Fruit fly (Drosophila melanogaster): ENCODE measurements around the gene Mkp.

Gene Mkp

dm6 chr3L:145998-146576 lies 38.3 kb downstream of the Mkp start, which contains the start of gene CG6845 (continued):
- TF ChIP-seq CG6254 (GFP tag; optimal IDR thresholded peaks at IDR 0.05) (no peak), Asciz (GFP tag; optimal IDR thresholded peaks at IDR 0.05) (no peak), CG17612 (GFP tag; IDR thresholded peaks at IDR 0.05) (no peak), Chrac-16 (GFP tag; optimal IDR thresholded peaks at IDR 0.05) (no peak), CG12391 (tag; optimal IDR thresholded peaks at IDR 0.05) (peak; percentile 5), sima (GFP tag; optimal IDR thresholded peaks at IDR 0.05) (no peak), HLH3B (GFP tag; IDR thresholded peaks at IDR 0.05) (no peak), CG15601 (tag; optimal IDR thresholded peaks at IDR 0.05) (peak; percentile 21), lbe (GFP tag; optimal IDR thresholded peaks at IDR 0.05) (peak; percentile 20), Ravus (GFP tag; IDR thresholded peaks at IDR 0.05) (no peak), dimm (GFP tag; IDR thresholded peaks at IDR 0.05) (no peak), Atf-2 (GFP tag; optimal IDR thresholded peaks at IDR 0.05) (no peak), klu (GFP tag; IDR thresholded peaks at IDR 0.05) (no peak), Sry-δ (GFP tag; optimal IDR thresholded peaks at IDR 0.05) (peak; percentile 73), jing (GFP tag; optimal IDR thresholded peaks at IDR 0.05) (no peak), CG2116 (GFP tag; optimal IDR thresholded peaks at IDR 0.05) (peak; percentile 91), Hr78 (GFP tag; optimal IDR thresholded peaks at IDR 0.05) (no peak), CG12236 (GFP tag; optimal IDR thresholded peaks at IDR 0.05) (no peak), ap (GFP tag; IDR thresholded peaks at IDR 0.05) (no peak), oc (tag; optimal IDR thresholded peaks at IDR 0.05) (peak; percentile 43), CG16779 (GFP tag; IDR thresholded peaks at IDR 0.05) (no peak), CG42726 (GFP tag; IDR thresholded peaks at IDR 0.05; ENCODE audit: partially characterized antibody) (0 out of 2 replicates have a peak, but pooled peaks have one; percentile 31), cas (GFP tag; IDR thresholded peaks at IDR 0.05) (no peak), ash1 (GFP tag; optimal IDR thresholded peaks at IDR 0.05) (no peak), CG30020 (tag; optimal IDR thresholded peaks at IDR 0.05) (peak; percentile 36), CoRest (tag; optimal IDR thresholded peaks at IDR 0.05) (peak; percentile 38), Dp (GFP tag; optimal IDR thresholded peaks at IDR 0.05) (peak; percentile 99), CG17361 (GFP tag; IDR thresholded peaks at IDR 0.05) (no peak), CG13624 (GFP tag; optimal IDR thresholded peaks at IDR 0.05) (no peak), CG18262 (tag; optimal IDR thresholded peaks at IDR 0.05) (no peak), ase (GFP tag; IDR thresholded peaks at IDR 0.05) (no peak), CG2120 (GFP tag; optimal IDR thresholded peaks at IDR 0.05) (no peak), CG13123 (GFP tag; optimal IDR thresholded peaks at IDR 0.05) (no peak), cato (GFP tag; optimal IDR thresholded peaks at IDR 0.05; ENCODE audit: borderline replicate concordance) (no peak), gsb-n (tag; optimal IDR thresholded peaks at IDR 0.05) (no peak), org-1 (GFP tag; optimal IDR thresholded peaks at IDR 0.05) (no peak), CG17186 (GFP tag; optimal IDR thresholded peaks at IDR 0.05) (peak; percentile 52), mld (GFP tag; IDR thresholded peaks at IDR 0.05; ENCODE audit: partially characterized antibody) (peak; percentile 73; the same call in 2 of the 3 replicates), stwl (tag; optimal IDR thresholded peaks at IDR 0.05) (peak; percentile 98), pan (optimal IDR thresholded peaks at IDR 0.05) (no peak), pan (GFP tag; optimal IDR thresholded peaks at IDR 0.05 in 1 of 2, IDR thresholded peaks at IDR 0.05 in 1 of 2) (no peak), MBD-R2 (GFP tag; IDR thresholded peaks at IDR 0.05) (peak; percentile 58; the same call in 1 of the 2 replicates), CG17328 (GFP tag; IDR thresholded peaks at IDR 0.05) (no peak), btn (GFP tag; optimal IDR thresholded peaks at IDR 0.05) (no peak), al (GFP tag; IDR thresholded peaks at IDR 0.05) (no peak), Hand (GFP tag; optimal IDR thresholded peaks at IDR 0.05) (no peak), CG11696 (GFP tag; IDR thresholded peaks at IDR 0.05) (no peak), Hsf (GFP tag; optimal IDR thresholded peaks at IDR 0.05) (no peak), CG30403 (GFP tag; optimal IDR thresholded peaks at IDR 0.05) (no peak), Hr39 (optimal IDR thresholded peaks at IDR 0.05) (no peak), Myb (GFP tag; optimal IDR thresholded peaks at IDR 0.05) (peak; percentile 52)

All from whole organism, embryonic.